Worm (Caenorhabditis elegans) whole organism, early embryonic: ENCODE measurements around the gene ech-2.

ENCODE experiments used
- B0310.2 ChIP-seq: sonication (generic microtip); optimal IDR thresholded peaks from 2 replicates; lab custom pipeline; 2016; ENCODE audit warnings: mild to moderate bottlenecking, missing genetic modification characterization, missing compliant biosample characterization
- F13C5.2 ChIP-seq: sonication (generic microtip); optimal IDR thresholded peaks from 2 replicates; lab custom pipeline; 2017; ENCODE audit warnings: mild to moderate bottlenecking, missing genetic modification characterization, inconsistent platforms, missing compliant biosample characterization
- aly-1 ChIP-seq: sonication (generic microtip); optimal IDR thresholded peaks from 2 replicates; lab custom pipeline; 2016; ENCODE audit warnings: missing genetic modification characterization, missing compliant biosample characterization
- ama-1 ChIP-seq: fragments of 150-350 bp; optimal IDR thresholded peaks from 2 replicates; lab custom pipeline; 2014
- ceh-13 ChIP-seq: fragments of 200-800 bp; sonication (Bioruptor generic); optimal IDR thresholded peaks from 2 replicates; lab custom pipeline; 2018; ENCODE audit warnings: mild to moderate bottlenecking, missing genetic modification characterization, missing compliant biosample characterization
- ceh-36 ChIP-seq: sonication (generic microtip); optimal IDR thresholded peaks from 2 replicates; lab custom pipeline; 2016; ENCODE audit warnings: missing genetic modification characterization, inconsistent platforms, missing compliant biosample characterization
- ets-7 ChIP-seq: sonication (generic microtip); optimal IDR thresholded peaks from 2 replicates; lab custom pipeline; 2016; ENCODE audit warnings: missing genotype, missing genetic modification characterization, missing compliant biosample characterization
- flt-1 ChIP-seq: fragments of 200-800 bp; sonication (Bioruptor generic); IDR thresholded peaks from 2 replicates; pipeline ENCODE4 v1.3.6; 2022; ENCODE audit warnings: missing genetic modification characterization, missing compliant biosample characterization
- hmbx-1 ChIP-seq: sonication (generic microtip); optimal IDR thresholded peaks from 2 replicates; lab custom pipeline; 2016; ENCODE audit warnings: mild to moderate bottlenecking, missing genetic modification characterization, missing compliant biosample characterization
- hmg-4 ChIP-seq: fragments of 200-800 bp; sonication (Bioruptor generic); optimal IDR thresholded peaks from 2 replicates; lab custom pipeline; 2018; ENCODE audit warnings: mild to moderate bottlenecking, missing genetic modification characterization, missing compliant biosample characterization
- hnd-1 ChIP-seq: sonication (generic microtip); optimal IDR thresholded peaks from 2 replicates; lab custom pipeline; 2016; ENCODE audit warnings: missing genetic modification characterization, missing compliant biosample characterization
- pes-1 ChIP-seq: fragments of 200-800 bp; sonication (Bioruptor generic); IDR thresholded peaks from 2 replicates; pipeline ENCODE4 v1.3.6; 2022; ENCODE audit warnings: missing genetic modification reagents, missing genetic modification characterization, missing compliant biosample characterization
- scrt-1 ChIP-seq: fragments of 200-800 bp; sonication (Bioruptor generic); IDR thresholded peaks from 2 replicates; pipeline ENCODE4 v1.3.6; 2022; ENCODE audit warnings: missing genetic modification characterization, missing compliant biosample characterization
- sea-1 ChIP-seq: fragments of 200-800 bp; sonication (Bioruptor generic); conservative IDR thresholded peaks from 2 replicates; pipeline ENCODE4 v1.3.6; 2022; ENCODE audit warnings: missing genetic modification characterization, missing compliant biosample characterization
- tbx-11 ChIP-seq: fragments of 200-800 bp; sonication (Bioruptor generic); IDR thresholded peaks from 2 replicates; pipeline ENCODE4 v1.3.6; 2022; ENCODE audit warnings: missing genetic modification characterization, missing compliant biosample characterization
- tbx-37 ChIP-seq: fragments of 200-800 bp; sonication (Bioruptor generic); conservative IDR thresholded peaks from 2 replicates; pipeline ENCODE4 v1.3.6; 2022; ENCODE audit warnings: missing genetic modification reagents, missing genetic modification characterization, missing compliant biosample characterization
- tra-4 ChIP-seq: sonication (generic microtip); optimal IDR thresholded peaks from 2 replicates; lab custom pipeline; 2017; ENCODE audit warnings: missing genetic modification characterization, missing compliant biosample characterization

The ech-2 gene

ce11 chrIV:11897710-11898109 lies 41.6 kb upstream of the ech-2 start:
- TF ChIP-seq tra-4 (tag; lab: Kevin White, UChicago) (no peak), B0310.2 (no peak), F13C5.2 (tag; lab: Kevin White, UChicago) (no peak), hmg-4 (GFP tag; lab: Kevin White, UChicago) (no peak), pes-1 (GFP tag; lab: Robert Waterston, UW) (no peak), ets-7 (tag; lab: Kevin White, UChicago) (no peak), hmbx-1 (tag; lab: Kevin White, UChicago) (no peak), hnd-1 (tag; lab: Kevin White, UChicago) (no peak)

- TF ChIP-seq scrt-1 (GFP tag; lab: Robert Waterston, UW) (no peak), flt-1 (GFP tag; lab: Robert Waterston, UW) (no peak), hnd-1 (tag; lab: Kevin White, UChicago) (no peak), ceh-13 (no peak), B0310.2 (no peak), ceh-36 (tag; lab: Kevin White, UChicago) (no peak), pes-1 (GFP tag; lab: Robert Waterston, UW) (no peak)
Observed at ce11 chrIV:11893336-11893735, 37.2 kb upstream of the ech-2 start.

ce11 chrIV:11892545-11892944 lies 36.4 kb upstream of the ech-2 start:
- TF ChIP-seq flt-1 (GFP tag; lab: Robert Waterston, UW) (no peak), tra-4 (tag; lab: Kevin White, UChicago) (no peak)

- no peak for TF ChIP-seq tra-4 (tag; lab: Kevin White, UChicago)
- TF ChIP-seq scrt-1 (GFP tag; lab: Robert Waterston, UW): no peak
- no peak for TF ChIP-seq flt-1 (GFP tag; lab: Robert Waterston, UW)
- no peak for TF ChIP-seq hnd-1 (tag; lab: Kevin White, UChicago)
- no peak for TF ChIP-seq tbx-11 (GFP tag; lab: Robert Waterston, UW)
- no peak for TF ChIP-seq tbx-37 (GFP tag; lab: Robert Waterston, UW)
- no peak for TF ChIP-seq ceh-36 (tag; lab: Kevin White, UChicago)
Observed at ce11 chrIV:11885313-11885712, 29.2 kb upstream of the ech-2 start, which contains the start of gene let-653. Gene let-653 (plus strand): TSS chrIV:11885613.

ce11 chrIV:11883478-11883877 lies 27.3 kb upstream of the ech-2 start:
- no peak for TF ChIP-seq tra-4 (tag; lab: Kevin White, UChicago)
- no peak for TF ChIP-seq ets-7 (tag; lab: Kevin White, UChicago)
- TF ChIP-seq B0310.2: no peak
- no peak for TF ChIP-seq ama-1 (lab: Kevin White, UChicago)
- no peak for TF ChIP-seq flt-1 (GFP tag; lab: Robert Waterston, UW)
- TF ChIP-seq tbx-37 (GFP tag; lab: Robert Waterston, UW): no peak
- no peak for TF ChIP-seq ceh-36 (tag; lab: Kevin White, UChicago)
- no peak for TF ChIP-seq aly-1
- TF ChIP-seq pes-1 (GFP tag; lab: Robert Waterston, UW): no peak
- TF ChIP-seq hnd-1 (tag; lab: Kevin White, UChicago): no peak
- no peak for TF ChIP-seq hmbx-1 (tag; lab: Kevin White, UChicago)
- no peak for TF ChIP-seq hmg-4 (GFP tag; lab: Kevin White, UChicago)
- TF ChIP-seq sea-1 (GFP tag; lab: Robert Waterston, UW): no peak
- TF ChIP-seq scrt-1 (GFP tag; lab: Robert Waterston, UW): no peak
- no peak for TF ChIP-seq F13C5.2 (tag; lab: Kevin White, UChicago)
- TF ChIP-seq ceh-13: no peak
- no peak for TF ChIP-seq tbx-11 (GFP tag; lab: Robert Waterston, UW)

- TF ChIP-seq ceh-36 (tag; lab: Kevin White, UChicago): no peak
- no peak for TF ChIP-seq hnd-1 (tag; lab: Kevin White, UChicago)
- no peak for TF ChIP-seq scrt-1 (GFP tag; lab: Robert Waterston, UW)
- TF ChIP-seq aly-1: no peak
- TF ChIP-seq B0310.2: no peak
Observed at ce11 chrIV:11882534-11882933, 26.4 kb upstream of the ech-2 start.

- no peak for TF ChIP-seq scrt-1 (GFP tag; lab: Robert Waterston, UW)
- no peak for TF ChIP-seq sea-1 (GFP tag; lab: Robert Waterston, UW)
- no peak for TF ChIP-seq aly-1
- TF ChIP-seq hnd-1 (tag; lab: Kevin White, UChicago): no peak
- TF ChIP-seq tbx-11 (GFP tag; lab: Robert Waterston, UW): no peak
- no peak for TF ChIP-seq B0310.2
- TF ChIP-seq ama-1 (lab: Kevin White, UChicago): no peak
- no peak for TF ChIP-seq ets-7 (tag; lab: Kevin White, UChicago)
- TF ChIP-seq pes-1 (GFP tag; lab: Robert Waterston, UW): no peak
- TF ChIP-seq F13C5.2 (tag; lab: Kevin White, UChicago): no peak
- no peak for TF ChIP-seq tbx-37 (GFP tag; lab: Robert Waterston, UW)
- TF ChIP-seq hmg-4 (GFP tag; lab: Kevin White, UChicago): no peak
- no peak for TF ChIP-seq ceh-36 (tag; lab: Kevin White, UChicago)
- TF ChIP-seq tra-4 (tag; lab: Kevin White, UChicago): no peak
- TF ChIP-seq ceh-13: no peak
- no peak for TF ChIP-seq flt-1 (GFP tag; lab: Robert Waterston, UW)
- no peak for TF ChIP-seq hmbx-1 (tag; lab: Kevin White, UChicago)
Observed at ce11 chrIV:11878249-11878648, 22.1 kb upstream of the ech-2 start, which contains the start of gene cutl-27. Gene cutl-27 (plus strand): TSS chrIV:11878549.

- no peak for TF ChIP-seq aly-1
- no peak for TF ChIP-seq hmg-4 (GFP tag; lab: Kevin White, UChicago)
- no peak for TF ChIP-seq hnd-1 (tag; lab: Kevin White, UChicago)
- TF ChIP-seq tbx-11 (GFP tag; lab: Robert Waterston, UW): no peak
- TF ChIP-seq B0310.2: no peak
- TF ChIP-seq hmbx-1 (tag; lab: Kevin White, UChicago): no peak
- TF ChIP-seq tbx-37 (GFP tag; lab: Robert Waterston, UW): no peak
- no peak for TF ChIP-seq F13C5.2 (tag; lab: Kevin White, UChicago)
- TF ChIP-seq flt-1 (GFP tag; lab: Robert Waterston, UW): no peak
- TF ChIP-seq ceh-36 (tag; lab: Kevin White, UChicago): no peak
- TF ChIP-seq pes-1 (GFP tag; lab: Robert Waterston, UW): no peak
Observed at ce11 chrIV:11877674-11878073, 21.5 kb upstream of the ech-2 start, which contains the start of gene pph-2. Gene pph-2 (minus strand): TSS chrIV:11877774.
